Worm (Caenorhabditis elegans): Measurements from ENCODE around the gene fic-1.

The fic-1 gene

ce11 chrIV:10936906-10937540 lies at the start of gene fic-1 (continued):
- TF ChIP-seq fos-1 (tag; optimal IDR thresholded peaks at IDR 0.05) (no peak), arid-1 (GFP tag; conservative IDR thresholded peaks at IDR 0.05) (no peak), ceh-62 (tag; optimal IDR thresholded peaks at IDR 0.05) (no peak), saeg-2 (GFP tag; IDR thresholded peaks at IDR 0.05) (no peak), hlh-11 (tag; optimal IDR thresholded peaks at IDR 0.05) (peak; percentile 62), ces-1 (GFP tag; optimal IDR thresholded peaks at IDR 0.05) (peak; percentile 92), unc-130 (GFP tag; optimal IDR thresholded peaks at IDR 0.05) (no peak), tag-97 (GFP tag; IDR thresholded peaks at IDR 0.05) (no peak), F26F4.8 (GFP tag; conservative IDR thresholded peaks at IDR 0.05) (no peak), nhr-41 (GFP tag; IDR thresholded peaks at IDR 0.05) (no peak), Y5F2A.4 (GFP tag; optimal IDR thresholded peaks at IDR 0.05) (no peak), zip-11 (GFP tag; IDR thresholded peaks at IDR 0.05) (no peak), snpc-4 (tag; optimal IDR thresholded peaks at IDR 0.05) (no peak), madf-5 (GFP tag; IDR thresholded peaks at IDR 0.05) (no peak), nhr-10 (tag; optimal IDR thresholded peaks at IDR 0.05) (no peak), gei-8 (GFP tag; optimal IDR thresholded peaks at IDR 0.05) (no peak), Y75B8A.6 (GFP tag; IDR thresholded peaks at IDR 0.05) (no peak), mep-1 (tag; optimal IDR thresholded peaks at IDR 0.05) (peak; percentile 68), hlh-30 (tag; optimal IDR thresholded peaks at IDR 0.05; ENCODE audit: insufficient read depth) (peak; percentile 93), daf-19 (GFP tag; conservative IDR thresholded peaks at IDR 0.05) (no peak), nhr-76 (tag; optimal IDR thresholded peaks at IDR 0.05) (no peak), daf-12 (tag; optimal IDR thresholded peaks at IDR 0.05) (no peak), nhr-237 (tag; optimal IDR thresholded peaks at IDR 0.05) (no peak), unc-62 (GFP tag; optimal IDR thresholded peaks at IDR 0.05 in 1 of 2) (peak in 1 of 2 experiments; percentile 67), unc-62 (tag; optimal IDR thresholded peaks at IDR 0.05) (no peak), spr-3 (GFP tag; optimal IDR thresholded peaks at IDR 0.05) (no peak), lin-13 (GFP tag; optimal IDR thresholded peaks at IDR 0.05) (no peak), lin-38 (GFP tag; IDR thresholded peaks at IDR 0.05) (peak; percentile 24), dmd-6 (GFP tag; IDR thresholded peaks at IDR 0.05) (peak; percentile 58), nhr-48 (tag; optimal IDR thresholded peaks at IDR 0.05) (no peak), nhr-42 (GFP tag; IDR thresholded peaks at IDR 0.05) (no peak), hif-1 (tag; optimal IDR thresholded peaks at IDR 0.05) (peak in 1 of 2 experiments; percentile 26), ztf-11 (tag; optimal IDR thresholded peaks at IDR 0.05) (no peak), aha-1 (tag) (no peak), pqm-1 (tag; optimal IDR thresholded peaks at IDR 0.05) (no peak), F49E8.2 (tag; optimal IDR thresholded peaks at IDR 0.05; ENCODE audit: borderline replicate concordance) (no peak), skn-1 (tag; optimal IDR thresholded peaks at IDR 0.05) (no peak), madf-9 (GFP tag; conservative IDR thresholded peaks at IDR 0.05) (no peak), sdz-12 (GFP tag; optimal IDR thresholded peaks at IDR 0.05) (no peak), T26A8.4 (GFP tag; IDR thresholded peaks at IDR 0.05) (no peak), fkh-10 (GFP tag; optimal IDR thresholded peaks at IDR 0.05) (peak; percentile 95), mxl-3 (GFP tag; optimal IDR thresholded peaks at IDR 0.05) (no peak), mdt-29 (GFP tag; IDR thresholded peaks at IDR 0.05) (no peak), mes-2 (tag; optimal IDR thresholded peaks at IDR 0.05; ENCODE audit: poor library complexity, severe bottlenecking) (peak; percentile 41), zfp-3 (GFP tag; conservative IDR thresholded peaks at IDR 0.05) (no peak), duxl-1 (tag; optimal IDR thresholded peaks at IDR 0.05; ENCODE audit: poor library complexity) (no peak), lin-15B (tag; optimal IDR thresholded peaks at IDR 0.05) (no peak), ceh-44 (GFP tag; IDR thresholded peaks at IDR 0.05) (no peak), spr-1 (tag; optimal IDR thresholded peaks at IDR 0.05) (no peak), rbr-2 (tag; optimal IDR thresholded peaks at IDR 0.05) (no peak), Y48G9A.11 (GFP tag; IDR thresholded peaks at IDR 0.05) (no peak), F37D6.2 (tag; optimal IDR thresholded peaks at IDR 0.05) (peak; percentile 28)

All from whole organism, L4 larva.